Worm (Caenorhabditis elegans): Measurements from ENCODE around the gene Y45F3A.9.

The Y45F3A.9 gene

DNA sequence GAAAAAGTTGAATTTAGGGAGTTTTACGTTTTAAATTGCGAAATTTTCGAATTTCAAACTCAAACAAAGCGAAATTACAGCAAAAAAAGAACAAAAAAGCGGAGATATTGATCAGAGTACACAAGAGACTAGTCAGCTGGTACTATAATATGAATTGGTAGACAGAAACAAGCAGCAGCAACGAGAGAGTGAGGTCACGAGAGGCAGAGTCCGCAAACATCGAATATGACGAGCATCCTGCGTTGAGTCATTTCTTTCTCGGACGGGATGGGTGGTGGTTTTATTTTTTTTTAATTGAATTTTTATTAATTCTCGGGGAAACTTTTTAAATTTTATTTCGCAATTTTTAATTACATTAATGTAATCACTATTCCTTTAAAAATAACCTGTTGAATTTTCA lies 4.7 kb upstream of the Y45F3A.9 start (continued):
- no peak for TF ChIP-seq nhr-12 (tag; optimal IDR thresholded peaks at IDR 0.05)
- no peak for TF ChIP-seq pax-3 (tag; optimal IDR thresholded peaks at IDR 0.05)
- TF ChIP-seq unc-30 (tag; optimal IDR thresholded peaks at IDR 0.05): no peak
- 0 out of 2 replicates have a peak, but pooled peaks have one; percentile 36 for TF ChIP-seq isw-1 (GFP tag; IDR thresholded peaks at IDR 0.05)
- TF ChIP-seq egl-27 (tag; optimal IDR thresholded peaks at IDR 0.05): no peak
- peak; percentile 40 for TF ChIP-seq egl-13 (tag; optimal IDR thresholded peaks at IDR 0.05)
- TF ChIP-seq C16A3.4 (tag; optimal IDR thresholded peaks at IDR 0.05): peak; percentile 75
- peak in 1 of 6 experiments; percentile 37 for TF ChIP-seq elt-3 (tag; optimal IDR thresholded peaks at IDR 0.05)
- TF ChIP-seq aha-1 (tag; optimal IDR thresholded peaks at IDR 0.05): no peak
- peak; percentile 74 for TF ChIP-seq nhr-19 (GFP tag; conservative IDR thresholded peaks at IDR 0.05)
- TF ChIP-seq nhr-77 (tag; optimal IDR thresholded peaks at IDR 0.05): peak; percentile 35
- peak; percentile 13 for TF ChIP-seq vab-15 (tag; optimal IDR thresholded peaks at IDR 0.05)
- peak; percentile 68 for TF ChIP-seq skn-1 (tag; optimal IDR thresholded peaks at IDR 0.05)
- no peak for TF ChIP-seq ets-5 (GFP tag; IDR thresholded peaks at IDR 0.05)
- TF ChIP-seq lsy-2 (tag; optimal IDR thresholded peaks at IDR 0.05): peak; percentile 78 to 85
- TF ChIP-seq lin-39 (tag; optimal IDR thresholded peaks at IDR 0.05): peak; percentile 52
- TF ChIP-seq grh-1 (GFP tag; IDR thresholded peaks at IDR 0.05): no peak
- 0 out of 2 replicates have a peak, but pooled peaks have one; percentile 31 for TF ChIP-seq mab-9 (GFP tag; IDR thresholded peaks at IDR 0.05)
- no peak for TF ChIP-seq zip-4 (GFP tag; optimal IDR thresholded peaks at IDR 0.05)
- TF ChIP-seq nhr-85 (tag): peak; percentile 83
- peak in 1 of 2 experiments; percentile 85 for TF ChIP-seq mdl-1 (tag; optimal IDR thresholded peaks at IDR 0.05)
- TF ChIP-seq nhr-20 (tag; optimal IDR thresholded peaks at IDR 0.05): peak; percentile 85
- TF ChIP-seq sptf-1 (tag; optimal IDR thresholded peaks at IDR 0.05): no peak
- TF ChIP-seq nhr-47 (tag; optimal IDR thresholded peaks at IDR 0.05): peak; percentile 77
- TF ChIP-seq efl-1 (optimal IDR thresholded peaks at IDR 0.05): peak; percentile 71 to 73
- TF ChIP-seq efl-1 (GFP tag; optimal IDR thresholded peaks at IDR 0.05 in 1 of 2): peak; percentile 74 to 97
- TF ChIP-seq C34B4.2 (tag; optimal IDR thresholded peaks at IDR 0.05): no peak
- peak; percentile 41 for TF ChIP-seq dsc-1 (tag; optimal IDR thresholded peaks at IDR 0.05)
- peak; percentile 46 for TF ChIP-seq irx-1 (tag; optimal IDR thresholded peaks at IDR 0.05)
- no peak for TF ChIP-seq lin-14 (GFP tag; optimal IDR thresholded peaks at IDR 0.05)
- peak; percentile 62 for TF ChIP-seq unc-130 (tag; optimal IDR thresholded peaks at IDR 0.05)

ce11 chrIII:10596387-10596786 lies 1.4 kb upstream of the Y45F3A.9 start, which contains the start of gene Y39A1A.3:
Gene Y39A1A.3, minus strand, starts transcription at chrIII:10596487.
- TF ChIP-seq pax-3 (tag; optimal IDR thresholded peaks at IDR 0.05) (no peak), tbx-2 (tag; optimal IDR thresholded peaks at IDR 0.05) (no peak), vab-15 (tag; optimal IDR thresholded peaks at IDR 0.05) (no peak), nhr-84 (tag; optimal IDR thresholded peaks at IDR 0.05) (no peak), tlp-1 (tag; optimal IDR thresholded peaks at IDR 0.05) (no peak), sptf-1 (tag; optimal IDR thresholded peaks at IDR 0.05) (no peak), egl-13 (tag; optimal IDR thresholded peaks at IDR 0.05) (no peak), unc-62 (GFP tag; optimal IDR thresholded peaks at IDR 0.05) (no peak)

ce11 chrIII:10592729-10593128 lies 2.2 kb downstream of the Y45F3A.9 start, which contains the start of gene Y45F3A.8:
Gene Y45F3A.8, minus strand, starts transcription at chrIII:10592829.
- TF ChIP-seq unc-30 (tag; optimal IDR thresholded peaks at IDR 0.05) (no peak), ama-1 (optimal IDR thresholded peaks at IDR 0.05) (no peak)

ce11 chrIII:10592074-10592473 lies 2.9 kb downstream of the Y45F3A.9 start:
- no peak for TF ChIP-seq ztf-11 (tag; optimal IDR thresholded peaks at IDR 0.05)
- no peak for TF ChIP-seq isw-1 (GFP tag; IDR thresholded peaks at IDR 0.05)
- TF ChIP-seq lin-13 (GFP tag; optimal IDR thresholded peaks at IDR 0.05): no peak
- TF ChIP-seq elt-3 (tag; optimal IDR thresholded peaks at IDR 0.05): no peak
- TF ChIP-seq fos-1 (tag; optimal IDR thresholded peaks at IDR 0.05): no peak
- no peak for TF ChIP-seq aha-1 (tag; optimal IDR thresholded peaks at IDR 0.05)
- no peak for TF ChIP-seq lin-14 (GFP tag; optimal IDR thresholded peaks at IDR 0.05)
- TF ChIP-seq unc-98 (GFP tag; IDR thresholded peaks at IDR 0.05): no peak
- TF ChIP-seq swsn-7 (tag; optimal IDR thresholded peaks at IDR 0.05): no peak
- no peak for TF ChIP-seq sptf-1 (tag; optimal IDR thresholded peaks at IDR 0.05)
- no peak for TF ChIP-seq F16B12.6 (tag; optimal IDR thresholded peaks at IDR 0.05)

Data from whole organism, L1 larva.